Worm (Caenorhabditis elegans) whole organism, young adult: ENCODE data around the gene str-176.

Experiments
- F10E7.11 ChIP-seq: sonication (generic microtip); optimal IDR thresholded peaks from 2 replicates; lab custom pipeline; 2017; ENCODE audit warnings: mild to moderate bottlenecking, missing genetic modification characterization, moderate library complexity, missing compliant biosample characterization
- F22D6.2 ChIP-seq: sonication (generic microtip); optimal IDR thresholded peaks from 2 replicates; lab custom pipeline; 2016; ENCODE audit warnings: mild to moderate bottlenecking, missing genetic modification characterization, missing compliant biosample characterization
- F37B4.10 ChIP-seq: fragments of 200-800 bp; sonication (Bioruptor generic); IDR thresholded peaks from 2 replicates; pipeline ENCODE4 v1.3.6; 2022; ENCODE audit warnings: missing genetic modification characterization, missing compliant biosample characterization
- K11D2.4 ChIP-seq: fragments of 200-800 bp; sonication (Bioruptor generic); IDR thresholded peaks from 2 replicates; pipeline ENCODE4 v1.3.6; 2022; ENCODE audit warnings: missing genetic modification reagents, missing genetic modification characterization, missing compliant biosample characterization
- athp-1 ChIP-seq: sonication (generic microtip); optimal IDR thresholded peaks from 2 replicates; lab custom pipeline; 2017; ENCODE audit warnings: mild to moderate bottlenecking, missing genetic modification characterization, missing compliant biosample characterization
- ccch-3 ChIP-seq: fragments of 200-800 bp; sonication (Bioruptor generic); optimal IDR thresholded peaks from 2 replicates; lab custom pipeline; 2018; ENCODE audit warnings: mild to moderate bottlenecking, missing genetic modification characterization, missing compliant biosample characterization
- hrde-1 ChIP-seq: sonication (generic microtip); optimal IDR thresholded peaks from 2 replicates; lab custom pipeline; 2016; ENCODE audit warnings: missing genetic modification characterization, mild to moderate bottlenecking, missing compliant biosample characterization, moderate library complexity, missing genotype, missing genetic modification reagents, borderline replicate concordance
- lin-54 ChIP-seq: fragments of 200-800 bp; sonication (Bioruptor generic); optimal IDR thresholded peaks from 2 replicates; lab custom pipeline; 2018; ENCODE audit warnings: mild to moderate bottlenecking, missing genetic modification characterization, missing compliant biosample characterization
- lsy-27 ChIP-seq: sonication (generic microtip); optimal IDR thresholded peaks from 2 replicates; lab custom pipeline; 2017; ENCODE audit warnings: missing genetic modification characterization, mild to moderate bottlenecking, missing compliant biosample characterization, antibody characterized with exemption, missing genotype, borderline replicate concordance; ENCODE audit not compliant: insufficient read depth
- madf-6 ChIP-seq: fragments of 200-800 bp; sonication (Bioruptor generic); IDR thresholded peaks from 2 replicates; pipeline ENCODE4 v1.3.6; 2022; ENCODE audit warnings: missing genetic modification reagents, missing genetic modification characterization, missing compliant biosample characterization
- snpc-4 ChIP-seq, 5 experiments: fragments of 150-350 bp in 1 of 5; sonication (generic microtip) in 4 of 5; optimal IDR thresholded peaks; 2 replicates each; lab custom pipeline; 2014 to 2018; ENCODE audit warnings: missing genetic modification characterization in 5 of 5, missing biosample characterization in 3 of 5, antibody characterized with exemption in 2 of 5, mild to moderate bottlenecking in 2 of 5, missing compliant biosample characterization in 2 of 5, missing genotype in 2 of 5, moderate library complexity in 2 of 5, missing genetic modification reagents in 1 of 5
- unc-62 ChIP-seq: fragments of 150-350 bp; optimal IDR thresholded peaks from 2 replicates; lab custom pipeline; 2014; ENCODE audit warnings: missing biosample characterization, missing genetic modification reagents, missing genetic modification characterization

ce11 chrIV:8450534-8450933 is 13.1 kb downstream of the str-176 start:
- TF ChIP-seq madf-6 (GFP tag; lab: Robert Waterston, UW) (no peak), F10E7.11 (tag; lab: Kevin White, UChicago) (no peak), lin-54 (GFP tag; lab: Kevin White, UChicago) (no peak), K11D2.4 (GFP tag; lab: Robert Waterston, UW) (no peak), lsy-27 (tag; lab: Kevin White, UChicago) (no peak), athp-1 (tag; lab: Kevin White, UChicago) (no peak), ccch-3 (no peak), hrde-1 (tag; lab: Kevin White, UChicago) (no peak), snpc-4 (GFP tag; optimal IDR thresholded peaks at IDR 0.05; lab: Kevin White, UChicago) (no peak), snpc-4 (tag; optimal IDR thresholded peaks at IDR 0.05; lab: Kevin White, UChicago) (no peak), F22D6.2 (tag; lab: Kevin White, UChicago) (no peak), F37B4.10 (GFP tag; lab: Robert Waterston, UW) (no peak), unc-62 (GFP tag; lab: Kevin White, UChicago) (no peak)
